Worm (Caenorhabditis elegans): ENCODE results near the gene Y75B7AR.1.
A peak's percentile ranks its signal among the peaks of the same experiment; 100 is the strongest.

Y75B7AR.1 gene

DNA sequence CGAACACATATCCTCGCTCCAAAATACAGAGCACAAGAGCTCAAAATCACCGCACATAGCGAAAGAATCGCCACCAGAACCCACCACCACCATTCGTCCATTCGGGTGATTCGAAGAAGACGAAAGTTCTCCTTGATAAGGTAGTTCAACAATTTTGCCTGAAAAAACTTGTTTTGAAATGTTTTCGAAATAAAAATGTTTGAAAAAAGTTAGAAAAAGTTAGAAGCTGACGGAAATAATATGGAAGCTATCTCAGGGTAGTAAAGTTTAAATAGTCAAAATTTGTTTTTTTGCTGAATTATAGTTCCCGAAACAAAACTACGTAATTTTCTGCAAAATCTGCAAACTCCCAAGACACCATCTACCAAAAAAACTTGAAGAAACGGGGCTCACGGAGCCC lies 18.7 kb upstream of the Y75B7AR.1 start, which contains the start of gene snt-5:
Gene snt-5 (minus strand): TSS at position 101 of the 400 bp plus-strand sequence.
- TF ChIP-seq efl-1 (optimal IDR thresholded peaks at IDR 0.05) (no peak), efl-1 (GFP tag; optimal IDR thresholded peaks at IDR 0.05 in 1 of 2) (peak in 1 of 2 experiments; percentile 36), ceh-82 (tag; optimal IDR thresholded peaks at IDR 0.05) (no peak)

DNA sequence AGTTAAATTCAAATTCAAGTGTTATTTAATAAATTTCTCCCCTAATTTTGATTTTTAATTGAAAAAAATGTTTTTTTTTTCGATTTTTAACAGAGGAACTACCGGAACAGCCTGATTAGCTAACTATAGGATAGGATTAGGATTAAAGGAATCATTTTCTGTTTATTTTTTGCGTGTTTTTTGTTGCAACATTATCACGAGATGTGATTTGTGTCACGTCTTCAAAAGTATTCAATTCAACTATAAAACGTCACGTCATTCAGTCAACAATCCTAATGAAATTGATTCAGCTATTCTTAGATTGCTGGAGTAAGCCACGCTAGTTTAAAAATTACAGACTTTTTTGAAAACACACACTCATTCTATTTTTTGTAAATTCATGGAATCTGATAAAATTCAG lies 17.9 kb upstream of the Y75B7AR.1 start:
- TF ChIP-seq rnt-1 (tag; optimal IDR thresholded peaks at IDR 0.05) = no peak
- no peak for TF ChIP-seq C16A3.4 (tag; optimal IDR thresholded peaks at IDR 0.05)
- no peak for TF ChIP-seq ces-1 (GFP tag; optimal IDR thresholded peaks at IDR 0.05)
- TF ChIP-seq ceh-8 (GFP tag; optimal IDR thresholded peaks at IDR 0.05) = no peak
- no peak for TF ChIP-seq elt-3 (tag; optimal IDR thresholded peaks at IDR 0.05)
- no peak for TF ChIP-seq unc-98 (GFP tag; IDR thresholded peaks at IDR 0.05)
- TF ChIP-seq skn-1 (tag; optimal IDR thresholded peaks at IDR 0.05) = no peak
- no peak for TF ChIP-seq tbx-2 (tag; optimal IDR thresholded peaks at IDR 0.05)
- no peak for TF ChIP-seq grh-1 (GFP tag; IDR thresholded peaks at IDR 0.05)
- no peak for TF ChIP-seq alr-1 (tag; optimal IDR thresholded peaks at IDR 0.05; ENCODE audit: borderline replicate concordance)
- no peak for TF ChIP-seq fos-1 (tag; optimal IDR thresholded peaks at IDR 0.05)
- TF ChIP-seq mab-9 (GFP tag; IDR thresholded peaks at IDR 0.05) = no peak
- peak; percentile 7 for TF ChIP-seq nhr-47 (tag; optimal IDR thresholded peaks at IDR 0.05)
- no peak for TF ChIP-seq isw-1 (GFP tag; IDR thresholded peaks at IDR 0.05)
- no peak for TF ChIP-seq ceh-90 (tag; optimal IDR thresholded peaks at IDR 0.05)
- no peak for TF ChIP-seq aly-2 (tag; optimal IDR thresholded peaks at IDR 0.05)
- peak; percentile 63 for TF ChIP-seq sox-4 (tag; optimal IDR thresholded peaks at IDR 0.05)
- peak; percentile 62 for TF ChIP-seq pax-3 (tag; optimal IDR thresholded peaks at IDR 0.05)
- no peak for TF ChIP-seq hlh-4 (tag; optimal IDR thresholded peaks at IDR 0.05)
- no peak for TF ChIP-seq fkh-10 (GFP tag; optimal IDR thresholded peaks at IDR 0.05)
- peak; percentile 83 for TF ChIP-seq dsc-1 (tag; optimal IDR thresholded peaks at IDR 0.05)
- TF ChIP-seq nhr-71 (tag; optimal IDR thresholded peaks at IDR 0.05) = peak; percentile 17
- TF ChIP-seq mef-2 (tag; optimal IDR thresholded peaks at IDR 0.05) = no peak
- no peak for TF ChIP-seq unc-30 (tag; optimal IDR thresholded peaks at IDR 0.05)
- no peak for TF ChIP-seq ceh-63 (GFP tag; optimal IDR thresholded peaks at IDR 0.05)

DNA sequence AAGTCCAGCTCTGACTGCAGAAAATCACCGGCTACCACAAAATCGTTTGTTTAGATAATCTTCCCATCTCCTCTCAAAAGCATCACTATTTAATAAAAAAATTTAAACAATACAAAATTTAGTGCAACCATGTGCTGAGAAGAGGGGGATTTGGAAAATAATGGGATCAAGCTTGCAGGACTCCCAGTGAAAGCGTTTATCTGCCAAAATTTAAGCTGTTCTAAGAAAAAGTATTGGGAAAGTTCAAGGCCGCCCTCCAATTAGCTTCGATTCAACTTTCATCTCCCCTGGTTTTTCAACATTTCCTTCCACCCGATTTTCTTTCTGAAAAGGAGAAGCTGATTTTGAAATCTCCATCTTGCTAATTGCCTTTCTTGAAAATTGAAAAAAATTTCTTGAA lies 15.3 kb upstream of the Y75B7AR.1 start:
- TF ChIP-seq lin-15B (tag; optimal IDR thresholded peaks at IDR 0.05) = no peak
- TF ChIP-seq mdl-1 (tag; optimal IDR thresholded peaks at IDR 0.05) = no peak
- TF ChIP-seq sox-4 (tag; optimal IDR thresholded peaks at IDR 0.05) = peak; percentile 58
- peak; percentile 7 for TF ChIP-seq nhr-47 (tag; optimal IDR thresholded peaks at IDR 0.05)
- no peak for TF ChIP-seq egl-13 (tag; optimal IDR thresholded peaks at IDR 0.05)
- peak; percentile 57 for TF ChIP-seq dsc-1 (tag; optimal IDR thresholded peaks at IDR 0.05)

DNA sequence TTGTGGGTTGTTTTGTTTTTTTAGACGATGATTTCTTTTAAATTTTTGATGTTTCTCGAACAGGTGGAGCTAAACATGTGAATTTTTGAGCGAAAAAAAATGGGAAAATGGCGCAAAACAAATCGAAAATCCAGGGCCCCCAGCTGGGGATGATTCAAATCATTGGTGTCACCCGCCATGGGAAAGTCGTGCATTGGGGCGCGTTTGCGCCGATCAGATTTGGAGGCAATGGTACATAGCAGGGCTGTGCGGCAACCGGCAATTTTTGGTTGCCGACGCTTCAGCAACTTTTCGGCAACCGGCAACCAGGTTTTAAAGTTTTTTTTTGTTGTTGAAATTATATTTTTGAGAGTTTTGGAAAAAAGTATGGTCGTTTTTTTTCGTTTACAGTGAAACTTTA lies 2.4 kb downstream of the Y75B7AR.1 start:
- no peak for TF ChIP-seq vab-15 (tag; optimal IDR thresholded peaks at IDR 0.05)
- no peak for TF ChIP-seq snpc-4 (tag; optimal IDR thresholded peaks at IDR 0.05)
- TF ChIP-seq lin-35 (GFP tag; optimal IDR thresholded peaks at IDR 0.05) = peak in 1 of 2 experiments; percentile 34
- peak; percentile 21 for TF ChIP-seq blmp-1 (tag; optimal IDR thresholded peaks at IDR 0.05)
- TF ChIP-seq nhr-71 (tag; optimal IDR thresholded peaks at IDR 0.05) = no peak
- TF ChIP-seq skn-1 (tag; optimal IDR thresholded peaks at IDR 0.05) = no peak
- TF ChIP-seq mab-9 (GFP tag; IDR thresholded peaks at IDR 0.05) = no peak
- no peak for TF ChIP-seq hlh-17 (GFP tag; optimal IDR thresholded peaks at IDR 0.05; ENCODE audit: borderline replicate concordance)
- no peak for TF ChIP-seq nhr-90 (tag; optimal IDR thresholded peaks at IDR 0.05; ENCODE audit: poor library complexity)
- no peak for TF ChIP-seq lsy-2 (tag; optimal IDR thresholded peaks at IDR 0.05)
- TF ChIP-seq efl-1 (optimal IDR thresholded peaks at IDR 0.05) = peak in 1 of 2 experiments; percentile 23
- TF ChIP-seq efl-1 (GFP tag; optimal IDR thresholded peaks at IDR 0.05 in 1 of 2) = peak; percentile 9 to 91
- TF ChIP-seq mef-2 (tag; optimal IDR thresholded peaks at IDR 0.05) = no peak
- TF ChIP-seq dpl-1 (GFP tag; optimal IDR thresholded peaks at IDR 0.05) = peak in 1 of 3 experiments; percentile 15
